Worm (Caenorhabditis elegans) whole organism, L1 larva: ENCODE results near the gene col-123.

Experiments used
- alr-1 ChIP-seq: fragments of 200-800 bp; sonication (Bioruptor generic); optimal IDR thresholded peaks from 2 replicates; lab custom pipeline; 2018; ENCODE audit warnings: borderline replicate concordance, mild to moderate bottlenecking, missing genetic modification characterization, missing compliant biosample characterization
- egl-27 ChIP-seq, 2 experiments: fragments of 150-350 bp in 1 of 2; sonication (generic microtip); optimal IDR thresholded peaks; 3 replicates each; lab custom pipeline; 2017 to 2018; ENCODE audit warnings: missing biosample characterization in 2 of 2, missing genetic modification characterization in 2 of 2, missing genetic modification reagents in 2 of 2
- ets-5 ChIP-seq: fragments of 200-800 bp; sonication (Bioruptor generic); IDR thresholded peaks from 2 replicates; pipeline ENCODE4 v1.3.6; 2022; ENCODE audit warnings: missing genetic modification characterization, missing compliant biosample characterization
- lin-35 ChIP-seq, 2 experiments: fragments of 150-350 bp; optimal IDR thresholded peaks; 2 replicates each; lab custom pipeline; 2014; ENCODE audit warnings: missing biosample characterization in 2 of 2, missing genetic modification characterization in 2 of 2, missing genetic modification reagents in 2 of 2
- nhr-28 ChIP-seq: fragments of 150-350 bp; optimal IDR thresholded peaks from 2 replicates; lab custom pipeline; 2014; ENCODE audit warnings: missing biosample characterization, missing genetic modification characterization
- nhr-77 ChIP-seq: fragments of 150-350 bp; optimal IDR thresholded peaks from 2 replicates; lab custom pipeline; 2014; ENCODE audit warnings: missing biosample characterization, missing genetic modification characterization
- vab-15 ChIP-seq: sonication (generic microtip); optimal IDR thresholded peaks from 2 replicates; lab custom pipeline; 2017; ENCODE audit warnings: missing genotype, mild to moderate bottlenecking, missing genetic modification characterization, missing compliant biosample characterization

DNA sequence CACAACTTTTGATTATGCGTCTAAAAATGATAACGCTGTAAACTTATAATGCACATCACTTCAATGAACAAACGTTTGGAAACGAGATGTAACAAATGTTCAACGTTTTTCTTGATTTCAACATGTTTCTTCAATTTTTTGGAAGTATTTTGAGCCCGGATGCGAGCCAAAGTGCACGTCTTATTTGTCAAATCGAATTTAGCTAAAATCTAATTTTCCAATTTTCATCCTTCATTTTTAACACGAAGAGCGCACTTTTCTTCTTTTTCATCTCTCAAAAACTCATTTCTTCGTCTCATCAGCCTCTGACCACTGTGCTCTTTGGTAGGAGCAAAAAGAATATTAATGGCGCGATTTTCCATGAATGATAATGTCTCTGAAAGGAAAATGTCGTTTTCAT lies 23.4 kb upstream of the col-123 start:
- TF ChIP-seq lin-35 (GFP tag; optimal IDR thresholded peaks at IDR 0.05; lab: Kevin White, UChicago) (no peak), ets-5 (GFP tag; lab: Robert Waterston, UW) (no peak), alr-1 (tag; lab: Kevin White, UChicago) (no peak), nhr-77 (tag; lab: Kevin White, UChicago) (no peak), egl-27 (tag; optimal IDR thresholded peaks at IDR 0.05; lab: Kevin White, UChicago) (no peak), nhr-28 (no peak), vab-15 (tag; lab: Kevin White, UChicago) (no peak)
